Fruit fly (Drosophila melanogaster): ENCODE measurements around the gene vari.

The vari gene

DNA sequence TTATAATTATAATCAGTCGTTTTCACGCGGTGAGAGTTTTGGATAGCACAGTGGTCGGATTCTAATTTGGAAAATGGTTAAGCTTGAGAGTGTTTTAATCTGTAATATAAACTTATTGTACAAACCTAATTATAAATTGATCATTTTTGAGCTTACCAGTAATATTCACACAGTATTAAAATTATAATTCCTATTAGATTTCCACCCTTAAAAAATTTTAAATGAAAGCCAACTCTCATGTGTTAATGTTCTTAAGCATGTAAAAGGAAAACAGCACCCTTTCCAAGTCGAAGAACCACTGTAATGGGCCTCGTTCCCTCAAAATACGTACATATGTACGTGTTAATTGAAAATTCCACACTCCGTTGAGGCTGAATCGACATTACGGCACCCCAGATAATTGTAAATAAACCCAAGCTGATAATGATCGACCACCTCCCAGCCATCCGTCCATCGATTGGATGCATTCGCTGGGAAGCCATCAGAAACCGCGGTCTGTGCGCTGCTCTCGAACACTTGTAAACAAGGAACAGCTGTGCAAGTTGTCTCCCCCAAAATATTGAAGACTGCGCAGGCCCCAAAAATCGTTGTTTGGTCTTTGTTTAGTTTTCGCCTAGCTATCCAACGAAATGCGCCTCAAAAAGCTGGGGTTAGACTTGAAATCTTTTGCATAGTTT is 36.9 kb downstream of the vari start:
- peak; percentile 79 for TF ChIP-seq CG17801 (GFP tag; optimal IDR thresholded peaks at IDR 0.05; ENCODE audit: partially characterized antibody)

DNA sequence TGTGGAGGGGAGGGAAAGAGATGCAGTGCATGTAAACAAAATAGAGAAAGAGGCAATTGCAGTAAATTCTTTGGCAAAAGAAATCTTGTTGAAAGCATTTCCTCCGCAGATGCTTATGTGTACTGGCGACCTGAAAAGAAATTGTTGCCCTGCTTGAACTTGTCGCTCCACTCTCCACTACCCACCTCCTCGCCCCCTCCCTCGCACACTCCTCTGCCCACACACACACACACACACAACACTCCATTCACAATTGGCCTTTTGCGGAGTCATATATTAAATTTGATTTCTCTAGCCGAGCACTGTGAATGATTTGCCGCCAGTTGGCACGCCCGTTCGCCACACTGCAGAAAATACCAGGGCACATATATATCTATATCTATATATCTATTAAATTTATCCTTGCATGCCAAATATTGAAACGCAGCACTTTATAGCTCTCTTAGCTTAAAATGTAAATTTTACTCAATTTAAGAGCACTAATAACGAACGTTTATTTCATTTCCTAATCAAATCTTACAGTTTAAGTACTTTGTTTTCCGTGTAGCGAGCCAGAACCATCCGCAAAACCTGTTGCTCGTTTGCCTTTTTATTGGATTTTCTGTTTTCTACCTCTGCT is 37.9 kb downstream of the vari start:
- TF ChIP-seq CG17801 (GFP tag; optimal IDR thresholded peaks at IDR 0.05; ENCODE audit: partially characterized antibody): no peak

dm6 chr2L:20758188-20758846 is 38.5 kb downstream of the vari start:
- TF ChIP-seq CG17801 (GFP tag; optimal IDR thresholded peaks at IDR 0.05; ENCODE audit: partially characterized antibody): peak; percentile 58

DNA sequence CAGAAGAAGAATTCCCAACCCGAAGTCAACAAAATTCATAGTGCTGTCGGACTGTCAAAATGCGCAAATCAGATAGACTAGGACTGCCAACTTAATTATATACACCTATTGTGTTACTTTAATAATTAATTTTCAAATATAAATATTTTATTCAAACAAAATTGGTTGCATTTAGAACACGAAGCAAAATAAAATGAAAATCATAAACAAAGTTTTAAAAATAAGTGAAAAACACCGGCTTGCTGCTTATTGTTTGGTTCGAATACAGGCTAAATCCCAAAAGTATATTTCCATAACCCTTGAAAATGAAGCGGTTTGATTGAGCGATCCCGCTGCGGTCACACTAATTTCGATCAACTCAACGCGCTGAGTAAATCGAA is 39.0 kb downstream of the vari start, which contains the start of the genes Rhau and dia:
TSS of gene Rhau (minus strand) at position 178 of the 380 bp plus-strand sequence.
TSS of gene dia (plus strand) at position 337 of the 380 bp plus-strand sequence.
- no peak for TF ChIP-seq CG17801 (GFP tag; optimal IDR thresholded peaks at IDR 0.05; ENCODE audit: partially characterized antibody)

dm6 chr2L:20752160-20752559 is 44.7 kb downstream of the vari start, which contains the start of the genes Amacr and Ns4:
Gene Amacr, minus strand, starts transcription at chr2L:20752341.
Gene Ns4, plus strand, starts transcription at chr2L:20752476.
- TF ChIP-seq CG17801 (GFP tag; optimal IDR thresholded peaks at IDR 0.05; ENCODE audit: partially characterized antibody): peak; percentile 69
